Fruit fly (Drosophila melanogaster): ENCODE data around the gene Mvl.

DNA sequence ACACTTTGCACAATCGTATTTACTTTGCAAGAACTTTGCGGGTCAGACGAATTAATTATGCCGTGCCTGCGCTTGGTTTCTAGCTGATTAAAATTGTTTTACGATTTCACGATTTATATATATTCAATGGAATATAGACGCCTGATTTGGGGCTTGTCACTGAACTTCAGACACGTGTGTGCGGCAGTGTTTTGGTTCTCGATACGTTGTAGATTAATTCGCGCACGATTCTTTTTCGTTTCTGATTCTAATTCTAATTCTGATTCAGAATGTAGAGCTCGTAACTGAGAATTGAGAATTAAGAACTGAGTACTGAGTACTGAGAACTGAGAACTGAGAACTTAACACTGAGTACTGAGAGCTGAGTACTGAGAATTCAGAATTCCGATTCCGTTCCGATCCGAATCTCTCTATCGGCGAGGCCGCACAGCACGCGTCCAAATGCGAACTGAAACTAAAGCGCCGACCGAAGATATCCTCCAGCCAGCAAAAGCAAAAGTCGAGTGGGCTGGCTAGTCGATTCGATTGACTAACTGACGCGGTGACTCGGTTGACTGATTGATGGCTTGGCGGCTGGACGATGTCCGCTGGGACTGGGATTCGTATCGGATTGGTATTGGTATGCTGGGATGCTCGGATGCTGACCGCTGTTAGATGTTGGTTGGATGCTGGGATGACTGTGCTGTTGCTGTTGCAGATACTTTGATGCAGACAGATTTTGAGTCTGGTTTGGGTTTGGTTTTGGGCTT is 37.7 kb downstream of the Mvl start:
- no peak for TF ChIP-seq usp (GFP tag; optimal IDR thresholded peaks at IDR 0.05)
- TF ChIP-seq pan (optimal IDR thresholded peaks at IDR 0.05), result no peak
- TF ChIP-seq CG8478 (optimal IDR thresholded peaks at IDR 0.05), result no peak
